Fruit fly (Drosophila melanogaster): ENCODE measurements around the gene Rack1.

Rack1 gene

DNA sequence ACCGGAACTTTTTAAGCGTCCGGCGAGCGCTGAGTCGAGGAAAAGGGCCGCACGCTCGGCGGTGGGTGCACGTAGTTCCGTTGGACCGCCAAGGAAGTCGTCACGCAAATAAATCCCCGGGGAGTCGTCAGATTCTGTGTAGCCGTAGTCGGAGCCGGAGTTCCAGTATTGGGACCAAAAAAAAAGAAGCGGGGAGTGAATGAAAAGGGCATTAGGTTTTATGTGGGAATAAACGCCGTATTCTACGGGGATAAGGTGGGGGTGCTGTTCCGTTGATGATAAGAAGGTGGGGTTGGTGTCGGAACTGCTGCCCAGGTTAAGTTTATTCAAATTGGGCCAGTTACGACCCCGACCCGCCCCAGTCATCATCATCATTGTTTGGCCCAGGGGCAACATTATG lies 23.3 kb upstream of the Rack1 start:
- TF ChIP-seq svp (GFP tag) (no peak), ss (GFP tag; optimal IDR thresholded peaks at IDR 0.05) (no peak), lz (GFP tag; optimal IDR thresholded peaks at IDR 0.05) (no peak), Eip75B (GFP tag; optimal IDR thresholded peaks at IDR 0.05) (no peak)

DNA sequence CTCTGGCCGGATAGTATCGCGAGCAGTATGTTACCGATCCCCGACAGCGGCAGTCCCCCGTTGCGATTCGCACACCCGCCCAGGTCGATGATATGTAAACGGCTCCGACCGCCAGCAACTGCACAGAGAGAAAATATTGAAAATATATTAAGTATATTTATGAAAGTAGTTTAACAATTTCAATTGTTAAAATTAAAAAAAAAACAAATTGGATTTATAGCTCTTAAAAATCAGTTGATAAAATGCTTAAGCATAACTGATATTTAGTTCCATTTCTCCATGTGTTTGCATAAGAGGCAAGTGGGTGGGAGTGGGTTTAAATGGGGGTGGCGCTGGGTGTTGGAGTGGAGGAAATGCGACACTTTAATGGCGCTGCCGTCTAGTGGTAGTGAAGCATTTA lies 22.4 kb upstream of the Rack1 start:
- TF ChIP-seq Smox (GFP tag; optimal IDR thresholded peaks at IDR 0.05) = no peak
- TF ChIP-seq CG8119 (GFP tag; IDR thresholded peaks at IDR 0.05) = peak; percentile 35; the same call in 1 of the 3 replicates
- no peak for TF ChIP-seq topi (GFP tag; optimal IDR thresholded peaks at IDR 0.05)
- TF ChIP-seq CG6854 (GFP tag; optimal IDR thresholded peaks at IDR 0.05) = no peak
- TF ChIP-seq CG9139 (GFP tag; optimal IDR thresholded peaks at IDR 0.05) = no peak
- peak; percentile 37; the same call in 1 of the 3 replicates for TF ChIP-seq CG6163 (GFP tag; IDR thresholded peaks at IDR 0.05)
- no peak for TF ChIP-seq cyc (GFP tag; optimal IDR thresholded peaks at IDR 0.05)
- TF ChIP-seq eg (GFP tag; IDR thresholded peaks at IDR 0.05) = no peak
- no peak for TF ChIP-seq CG10669 (GFP tag; optimal IDR thresholded peaks at IDR 0.05)
- TF ChIP-seq salr (GFP tag; optimal IDR thresholded peaks at IDR 0.05) = no peak
- TF ChIP-seq CG32006 (GFP tag; optimal IDR thresholded peaks at IDR 0.05) = peak; percentile 33
- TF ChIP-seq fd59A (GFP tag; optimal IDR thresholded peaks at IDR 0.05) = no peak
- no peak for TF ChIP-seq vri (GFP tag; optimal IDR thresholded peaks at IDR 0.05)
- no peak for TF ChIP-seq CG8319 (GFP tag; optimal IDR thresholded peaks at IDR 0.05)
- TF ChIP-seq achi (GFP tag; optimal IDR thresholded peaks at IDR 0.05) = peak; percentile 12
- no peak for TF ChIP-seq CG7368 (GFP tag; optimal IDR thresholded peaks at IDR 0.05)
- peak; percentile 58 for TF ChIP-seq Eip78C (GFP tag)
- TF ChIP-seq esn (GFP tag; optimal IDR thresholded peaks at IDR 0.05) = no peak
- TF ChIP-seq Eip75B (GFP tag; optimal IDR thresholded peaks at IDR 0.05) = no peak
- TF ChIP-seq CG6792 (GFP tag; optimal IDR thresholded peaks at IDR 0.05) = no peak
- no peak for TF ChIP-seq Hr39 (GFP tag; optimal IDR thresholded peaks at IDR 0.05)
- TF ChIP-seq CG10631 (GFP tag; optimal IDR thresholded peaks at IDR 0.05) = peak; percentile 10

DNA sequence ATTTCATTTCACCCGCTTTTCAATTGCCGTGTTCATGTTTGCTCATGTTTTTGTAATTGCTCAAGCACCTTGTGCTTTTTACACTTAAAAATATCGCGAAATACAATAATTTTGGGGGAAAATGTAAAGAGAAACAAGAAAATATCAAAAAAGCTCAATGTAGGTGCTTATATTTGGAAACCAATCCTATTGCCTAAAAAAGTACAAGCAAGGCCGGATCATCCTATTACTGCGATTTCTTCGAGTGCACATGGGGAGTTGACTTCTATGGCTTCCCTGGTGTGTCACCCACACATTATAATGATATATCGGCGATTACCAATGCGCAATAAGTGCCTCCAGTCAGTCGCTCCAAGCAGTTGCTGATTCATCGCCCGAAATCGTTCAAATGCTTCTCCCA lies 14.1 kb upstream of the Rack1 start:
- TF ChIP-seq CG31627 (GFP tag; optimal IDR thresholded peaks at IDR 0.05) = peak; percentile 52
- TF ChIP-seq fd59A (GFP tag; optimal IDR thresholded peaks at IDR 0.05) = no peak
- TF ChIP-seq CG6792 (GFP tag; optimal IDR thresholded peaks at IDR 0.05) = no peak
- no peak for TF ChIP-seq Ets21C (GFP tag; optimal IDR thresholded peaks at IDR 0.05)
- no peak for TF ChIP-seq CG16779 (tag; optimal IDR thresholded peaks at IDR 0.05)
- peak; percentile 55 for TF ChIP-seq Hr39 (GFP tag; optimal IDR thresholded peaks at IDR 0.05)
- TF ChIP-seq svp (GFP tag) = peak; percentile 49
- peak; percentile 45 for TF ChIP-seq Eip78C (GFP tag)
- peak; percentile 21 for TF ChIP-seq lz (GFP tag; optimal IDR thresholded peaks at IDR 0.05)
- no peak for TF ChIP-seq CG6276 (GFP tag; optimal IDR thresholded peaks at IDR 0.05)
- peak; percentile 31 for TF ChIP-seq Smox (GFP tag; optimal IDR thresholded peaks at IDR 0.05)
- TF ChIP-seq topi (GFP tag; optimal IDR thresholded peaks at IDR 0.05) = peak; percentile 18
- peak; percentile 51 for TF ChIP-seq esn (GFP tag; optimal IDR thresholded peaks at IDR 0.05)
- TF ChIP-seq Sox102F (GFP tag; optimal IDR thresholded peaks at IDR 0.05) = peak; percentile 52
- no peak for TF ChIP-seq Blimp-1 (GFP tag; optimal IDR thresholded peaks at IDR 0.05)
- TF ChIP-seq cyc (GFP tag; optimal IDR thresholded peaks at IDR 0.05) = peak; percentile 36
- TF ChIP-seq vri (GFP tag; optimal IDR thresholded peaks at IDR 0.05) = peak; percentile 10

DNA sequence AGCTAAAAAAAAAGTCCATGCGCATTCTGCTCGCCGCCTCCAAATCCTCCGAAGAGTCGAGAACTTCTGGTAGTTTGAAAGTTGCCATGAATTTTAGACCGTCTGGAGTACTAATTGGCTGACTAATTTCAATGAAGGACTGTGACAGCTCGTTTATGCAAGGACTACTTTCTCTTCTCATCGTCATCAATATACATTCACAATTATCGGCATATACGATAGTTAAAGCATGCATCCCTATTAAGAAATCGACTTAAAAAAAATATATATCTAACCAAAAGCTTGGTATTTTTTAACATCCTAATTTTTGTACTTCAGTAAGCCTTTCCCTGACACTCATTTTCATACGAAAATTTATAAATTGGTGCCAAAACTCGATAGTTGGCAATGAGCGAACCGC lies 13.0 kb upstream of the Rack1 start, which contains the start of gene CG14537:
CG14537 (plus strand) TSS at position 301 of the 400 bp plus-strand sequence.
- TF ChIP-seq spab (GFP tag; optimal IDR thresholded peaks at IDR 0.05) (no peak), acj6 (GFP tag; optimal IDR thresholded peaks at IDR 0.05) (no peak), lz (GFP tag; optimal IDR thresholded peaks at IDR 0.05) (no peak), CG4318 (GFP tag; optimal IDR thresholded peaks at IDR 0.05) (no peak), Ets21C (GFP tag; optimal IDR thresholded peaks at IDR 0.05) (no peak), OdsH (GFP tag; optimal IDR thresholded peaks at IDR 0.05) (no peak), vri (GFP tag; optimal IDR thresholded peaks at IDR 0.05) (no peak), CG6163 (GFP tag; IDR thresholded peaks at IDR 0.05) (no peak), CG34406 (GFP tag; optimal IDR thresholded peaks at IDR 0.05) (no peak), Sox102F (GFP tag; optimal IDR thresholded peaks at IDR 0.05) (no peak), dsx (GFP tag; optimal IDR thresholded peaks at IDR 0.05; ENCODE audit: poor library complexity, severe bottlenecking) (no peak), CG7368 (GFP tag; optimal IDR thresholded peaks at IDR 0.05) (no peak), Hr4 (GFP tag; optimal IDR thresholded peaks at IDR 0.05) (no peak), Eip78C (GFP tag) (no peak)

Data from whole organism, prepupa.